Worm (Caenorhabditis elegans) whole organism, L1 larva: ENCODE data around the gene F53B1.8.
A peak's percentile ranks its signal among the peaks of the same experiment; 100 is the strongest.

Experiments used
- F16B12.6 ChIP-seq: fragments of 150-350 bp; optimal IDR thresholded peaks from 2 replicates; lab custom pipeline; 2014; ENCODE audit warnings: missing biosample characterization, missing genetic modification characterization
- aha-1 ChIP-seq: fragments of 150-350 bp; optimal IDR thresholded peaks from 2 replicates; lab custom pipeline; 2014; ENCODE audit warnings: missing biosample characterization, missing genetic modification characterization
- aly-2 ChIP-seq: fragments of 150-350 bp; optimal IDR thresholded peaks from 2 replicates; lab custom pipeline; 2014; ENCODE audit warnings: missing biosample characterization, missing genetic modification characterization
- blmp-1 ChIP-seq: fragments of 150-350 bp; optimal IDR thresholded peaks from 2 replicates; lab custom pipeline; 2014; ENCODE audit warnings: missing biosample characterization, missing genetic modification characterization
- ceh-63 ChIP-seq: fragments of 200-800 bp; sonication (Bioruptor generic); optimal IDR thresholded peaks from 2 replicates; lab custom pipeline; 2018; ENCODE audit warnings: mild to moderate bottlenecking, missing genetic modification characterization, missing compliant biosample characterization
- ceh-8 ChIP-seq: fragments of 200-800 bp; sonication (Bioruptor generic); optimal IDR thresholded peaks from 2 replicates; lab custom pipeline; 2018; ENCODE audit warnings: mild to moderate bottlenecking, missing genetic modification characterization, moderate library complexity, missing compliant biosample characterization
- ceh-90 ChIP-seq: sonication (generic microtip); optimal IDR thresholded peaks from 2 replicates; lab custom pipeline; 2016; ENCODE audit warnings: missing genetic modification characterization, missing compliant biosample characterization
- efl-3 ChIP-seq: fragments of 200-800 bp; sonication (Bioruptor generic); optimal IDR thresholded peaks from 2 replicates; lab custom pipeline; 2018; ENCODE audit warnings: mild to moderate bottlenecking, missing genetic modification characterization, missing compliant biosample characterization
- egl-13 ChIP-seq: sonication (generic microtip); optimal IDR thresholded peaks from 2 replicates; lab custom pipeline; 2016; ENCODE audit warnings: missing genotype, missing genetic modification reagents, missing genetic modification characterization, missing compliant biosample characterization
- elt-2 ChIP-seq: sonication (generic microtip); optimal IDR thresholded peaks from 2 replicates; lab custom pipeline; 2016; ENCODE audit warnings: missing genetic modification characterization, mild to moderate bottlenecking, inconsistent platforms, missing compliant biosample characterization, missing genetic modification reagents
- elt-3 ChIP-seq, 6 experiments: fragments of 150-350 bp in 1 of 6; sonication (generic microtip); optimal IDR thresholded peaks; 2 replicates each; lab custom pipeline; 2017 to 2018; ENCODE audit warnings: missing biosample characterization in 6 of 6, missing genetic modification characterization in 6 of 6, inconsistent platforms in 1 of 6
- ets-5 ChIP-seq: fragments of 200-800 bp; sonication (Bioruptor generic); IDR thresholded peaks from 2 replicates; pipeline ENCODE4 v1.3.6; 2022; ENCODE audit warnings: missing genetic modification characterization, missing compliant biosample characterization
- fkh-10 ChIP-seq: sonication (generic microtip); optimal IDR thresholded peaks from 2 replicates; lab custom pipeline; 2017; ENCODE audit warnings: missing biosample characterization, missing genetic modification reagents, missing genetic modification characterization
- fkh-8 ChIP-seq: sonication (generic microtip); optimal IDR thresholded peaks from 2 replicates; lab custom pipeline; 2016; ENCODE audit warnings: mild to moderate bottlenecking, missing genetic modification characterization, missing compliant biosample characterization
- fos-1 ChIP-seq: fragments of 150-350 bp; optimal IDR thresholded peaks from 2 replicates; lab custom pipeline; 2014; ENCODE audit warnings: missing biosample characterization, missing genetic modification characterization
- irx-1 ChIP-seq: sonication (generic microtip); optimal IDR thresholded peaks from 2 replicates; lab custom pipeline; 2016; ENCODE audit warnings: missing genetic modification characterization, missing compliant biosample characterization
- jun-1 ChIP-seq: fragments of 150-350 bp; optimal IDR thresholded peaks from 2 replicates; lab custom pipeline; 2014; ENCODE audit warnings: missing biosample characterization, missing genetic modification reagents, missing genetic modification characterization
- lin-13 ChIP-seq: fragments of 150-350 bp; optimal IDR thresholded peaks from 2 replicates; lab custom pipeline; 2014; ENCODE audit warnings: missing biosample characterization, missing genetic modification reagents, missing genetic modification characterization
- lin-14 ChIP-seq: fragments of 200-800 bp; sonication (Bioruptor generic); optimal IDR thresholded peaks from 2 replicates; lab custom pipeline; 2018; ENCODE audit warnings: mild to moderate bottlenecking, missing genetic modification characterization, moderate library complexity, missing compliant biosample characterization
- lin-15B ChIP-seq: fragments of 150-350 bp; sonication (generic microtip); optimal IDR thresholded peaks from 3 replicates; lab custom pipeline; 2014; ENCODE audit warnings: missing biosample characterization, missing genetic modification characterization
- lin-35 ChIP-seq, 2 experiments: fragments of 150-350 bp; optimal IDR thresholded peaks; 2 replicates each; lab custom pipeline; 2014; ENCODE audit warnings: missing biosample characterization in 2 of 2, missing genetic modification characterization in 2 of 2, missing genetic modification reagents in 2 of 2
- mdl-1 ChIP-seq, 2 experiments: fragments of 150-350 bp; optimal IDR thresholded peaks; 2 replicates each; lab custom pipeline; 2014 to 2017; ENCODE audit warnings: missing biosample characterization in 2 of 2, missing genetic modification characterization in 2 of 2, inconsistent platforms in 1 of 2
- nhr-12 ChIP-seq: sonication (generic microtip); optimal IDR thresholded peaks from 2 replicates; lab custom pipeline; 2017; ENCODE audit warnings: missing biosample characterization, missing genetic modification characterization
- nhr-19 ChIP-seq: fragments of 200-800 bp; sonication (Bioruptor generic); conservative IDR thresholded peaks from 2 replicates; pipeline ENCODE4 v1.3.6; 2022; ENCODE audit warnings: missing genetic modification characterization, missing compliant biosample characterization
- nhr-20 ChIP-seq: sonication (generic microtip); optimal IDR thresholded peaks from 2 replicates; lab custom pipeline; 2016; ENCODE audit warnings: mild to moderate bottlenecking, missing genetic modification characterization, missing compliant biosample characterization
- nhr-237 ChIP-seq: fragments of 150-350 bp; optimal IDR thresholded peaks from 2 replicates; lab custom pipeline; 2014; ENCODE audit warnings: missing biosample characterization, missing genetic modification characterization
- nhr-28 ChIP-seq: fragments of 150-350 bp; optimal IDR thresholded peaks from 2 replicates; lab custom pipeline; 2014; ENCODE audit warnings: missing biosample characterization, missing genetic modification characterization
- nhr-84 ChIP-seq: sonication (generic microtip); optimal IDR thresholded peaks from 2 replicates; lab custom pipeline; 2017; ENCODE audit warnings: missing biosample characterization, missing genetic modification characterization
- nhr-85 ChIP-seq: sonication (generic microtip); peaks from one replicate; lab custom pipeline; 2016; ENCODE audit warnings: missing genetic modification characterization, inconsistent platforms, missing compliant biosample characterization
- pag-3 ChIP-seq: sonication (generic microtip); optimal IDR thresholded peaks from 2 replicates; lab custom pipeline; 2017; ENCODE audit warnings: missing genetic modification characterization, mild to moderate bottlenecking, missing compliant biosample characterization, antibody characterized with exemption, borderline replicate concordance; ENCODE audit not compliant: insufficient read depth
- rnt-1 ChIP-seq: sonication (generic microtip); optimal IDR thresholded peaks from 2 replicates; lab custom pipeline; 2016; ENCODE audit warnings: mild to moderate bottlenecking, missing genetic modification characterization, moderate library complexity, missing compliant biosample characterization
- skn-1 ChIP-seq: fragments of 150-350 bp; optimal IDR thresholded peaks from 2 replicates; lab custom pipeline; 2014; ENCODE audit warnings: missing biosample characterization, missing genetic modification characterization
- snpc-4 ChIP-seq: fragments of 150-350 bp; optimal IDR thresholded peaks from 2 replicates; lab custom pipeline; 2014; ENCODE audit warnings: missing biosample characterization, missing genetic modification characterization
- snu-23 ChIP-seq: sonication (generic microtip); optimal IDR thresholded peaks from 2 replicates; lab custom pipeline; 2016; ENCODE audit warnings: missing genetic modification characterization, missing compliant biosample characterization
- sup-37 ChIP-seq: fragments of 200-800 bp; sonication (Bioruptor generic); optimal IDR thresholded peaks from 2 replicates; lab custom pipeline; 2018; ENCODE audit warnings: mild to moderate bottlenecking, missing genetic modification characterization, missing compliant biosample characterization
- unc-130 ChIP-seq: fragments of 150-350 bp; optimal IDR thresholded peaks from 2 replicates; lab custom pipeline; 2017; ENCODE audit warnings: missing biosample characterization, missing genetic modification characterization, inconsistent platforms
- xbp-1 ChIP-seq: sonication (generic microtip); optimal IDR thresholded peaks from 2 replicates; lab custom pipeline; 2016; ENCODE audit warnings: missing genetic modification characterization, missing compliant biosample characterization
- zip-4 ChIP-seq: fragments of 200-800 bp; sonication (Bioruptor generic); optimal IDR thresholded peaks from 2 replicates; lab custom pipeline; 2018; ENCODE audit warnings: mild to moderate bottlenecking, missing genetic modification characterization, moderate library complexity, missing compliant biosample characterization

Gene F53B1.8

DNA sequence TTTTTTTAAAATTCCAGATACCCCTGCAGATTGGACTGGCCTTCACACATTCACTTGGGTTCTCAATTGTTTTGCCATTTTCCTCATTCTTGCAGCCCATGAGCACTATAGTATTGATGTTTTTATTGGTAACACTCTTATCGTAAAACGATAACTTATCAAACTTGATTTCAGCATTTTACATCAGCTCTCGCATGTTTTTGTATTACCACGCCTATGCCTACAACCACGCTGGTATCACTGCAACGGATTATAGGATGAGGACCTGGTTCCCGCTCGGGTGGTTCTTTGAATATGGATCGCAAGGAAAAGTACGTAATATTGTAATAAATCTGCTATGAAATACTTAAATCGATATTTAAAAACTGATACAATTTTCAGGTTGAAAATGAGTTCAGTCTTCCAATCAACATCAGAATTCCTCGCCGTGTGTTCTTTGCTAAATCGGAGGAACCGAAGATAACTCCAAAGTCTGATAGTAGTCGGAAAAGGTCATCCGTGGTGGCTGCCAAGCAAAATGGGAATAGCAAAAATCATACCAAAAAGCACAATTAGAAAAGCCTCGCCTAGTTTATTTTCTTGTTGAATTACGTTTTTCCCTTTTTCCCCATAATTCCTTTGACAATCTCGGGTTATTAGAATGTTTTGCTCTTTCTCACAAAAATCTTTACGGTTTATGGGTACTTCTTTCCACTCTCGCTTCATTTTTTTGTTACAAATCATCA lies 19.3 kb downstream of the F53B1.8 start:
- TF ChIP-seq elt-3 (tag; optimal IDR thresholded peaks at IDR 0.05; lab: Kevin White, UChicago) (no peak), fkh-8 (tag; lab: Kevin White, UChicago) (no peak), unc-130 (no peak)

DNA sequence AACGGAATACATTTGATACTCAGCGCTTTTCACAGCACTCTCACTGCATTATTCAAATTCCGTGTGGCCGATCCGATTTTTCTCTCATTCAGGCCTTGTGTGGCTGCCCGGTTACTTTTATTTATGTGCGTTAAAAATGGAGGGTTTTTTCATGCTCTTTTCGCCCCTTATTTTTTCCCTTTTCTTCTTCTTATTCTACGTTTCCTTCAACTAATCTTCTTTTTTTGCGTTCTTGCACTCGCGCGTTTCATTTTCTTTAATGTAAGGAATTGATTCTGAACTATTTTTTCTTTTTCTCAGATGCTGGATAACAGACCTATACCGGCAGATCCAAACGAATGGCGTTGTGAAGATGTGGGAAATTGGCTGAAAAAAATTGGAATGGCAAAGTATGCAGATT lies 21.4 kb downstream of the F53B1.8 start, which contains the start of gene F53B1.2:
Gene F53B1.2 (plus strand): TSS at position 301 of the 400 bp plus-strand sequence.
- TF ChIP-seq egl-13 (tag; lab: Kevin White, UChicago) (no peak), lin-13 (GFP tag; lab: Kevin White, UChicago) (no peak), snu-23 (GFP tag; lab: Kevin White, UChicago) (no peak), ceh-90 (no peak), snpc-4 (no peak), jun-1 (tag; lab: Kevin White, UChicago) (no peak), fkh-10 (GFP tag; lab: Kevin White, UChicago) (no peak), zip-4 (no peak), nhr-12 (tag; lab: Kevin White, UChicago) (no peak), fos-1 (tag; lab: Kevin White, UChicago) (no peak), nhr-28 (no peak), lin-14 (GFP tag; lab: Kevin White, UChicago) (no peak), efl-3 (GFP tag; lab: Kevin White, UChicago) (no peak), F16B12.6 (tag; lab: Kevin White, UChicago) (no peak)
- TF ChIP-seq, all 84 proteins: peak for 0

DNA sequence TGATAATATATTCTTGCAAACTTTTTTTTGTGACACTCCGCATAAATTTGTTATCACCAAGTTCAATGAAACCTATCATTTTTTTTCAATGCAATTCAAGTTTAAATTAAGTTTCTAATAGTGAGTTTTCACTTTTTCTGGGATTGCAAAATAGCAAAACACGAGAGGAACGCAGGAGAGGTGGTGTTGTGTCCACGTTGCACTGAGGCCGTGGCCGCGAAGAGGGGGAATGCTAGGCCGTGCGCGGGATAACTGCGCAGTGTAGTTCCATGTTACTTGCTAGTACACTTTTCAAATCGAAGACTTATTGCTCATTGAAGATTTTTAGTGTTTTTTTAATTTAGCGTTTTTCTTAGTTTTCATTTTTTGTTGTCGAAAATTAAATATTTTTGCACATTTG lies 21.9 kb downstream of the F53B1.8 start:
- TF ChIP-seq fkh-8 (tag; lab: Kevin White, UChicago) (no peak), aha-1 (tag; lab: Kevin White, UChicago) (no peak), lin-15B (tag; lab: Kevin White, UChicago) (no peak), nhr-19 (GFP tag; lab: Robert Waterston, UW) (no peak), skn-1 (peak; percentile 1), lin-35 (GFP tag; optimal IDR thresholded peaks at IDR 0.05; lab: Kevin White, UChicago) (peak in 1 of 2 experiments; percentile 16), rnt-1 (peak; percentile 55), nhr-20 (tag; lab: Kevin White, UChicago) (no peak), blmp-1 (tag; lab: Kevin White, UChicago) (peak; percentile 62), lin-14 (GFP tag; lab: Kevin White, UChicago) (peak; percentile 54), nhr-237 (no peak)
- TF ChIP-seq, all 84 proteins: peak for 5

DNA sequence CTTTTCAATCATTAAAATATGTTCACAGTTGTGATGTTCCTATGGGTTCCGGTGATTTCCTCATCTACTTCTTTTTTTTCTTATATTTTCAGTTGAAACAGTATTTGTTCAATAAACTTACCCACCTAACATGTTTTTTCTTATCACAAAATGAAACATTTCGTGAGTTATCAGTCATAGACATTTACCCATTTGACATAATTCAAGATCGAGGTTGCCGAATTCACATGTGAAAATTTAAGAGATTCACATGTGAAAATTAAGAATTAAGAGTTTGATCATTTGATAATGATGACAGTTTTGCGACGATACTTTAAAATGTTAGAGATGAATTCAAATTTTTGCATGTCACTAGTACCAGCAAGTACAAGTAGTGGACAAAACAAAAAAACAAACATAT lies 22.6 kb downstream of the F53B1.8 start:
- TF ChIP-seq elt-2 (tag; lab: Kevin White, UChicago) (peak; percentile 92), lin-14 (GFP tag; lab: Kevin White, UChicago) (peak; percentile 4), ets-5 (GFP tag; lab: Robert Waterston, UW) (no peak), pag-3 (tag; lab: Kevin White, UChicago) (no peak), xbp-1 (tag; lab: Kevin White, UChicago) (no peak), lin-35 (GFP tag; optimal IDR thresholded peaks at IDR 0.05; lab: Kevin White, UChicago) (peak in 1 of 2 experiments; percentile 44), aly-2 (tag; lab: Kevin White, UChicago) (no peak), nhr-85 (tag; lab: Kevin White, UChicago) (peak; percentile 7), fkh-8 (tag; lab: Kevin White, UChicago) (no peak)

DNA sequence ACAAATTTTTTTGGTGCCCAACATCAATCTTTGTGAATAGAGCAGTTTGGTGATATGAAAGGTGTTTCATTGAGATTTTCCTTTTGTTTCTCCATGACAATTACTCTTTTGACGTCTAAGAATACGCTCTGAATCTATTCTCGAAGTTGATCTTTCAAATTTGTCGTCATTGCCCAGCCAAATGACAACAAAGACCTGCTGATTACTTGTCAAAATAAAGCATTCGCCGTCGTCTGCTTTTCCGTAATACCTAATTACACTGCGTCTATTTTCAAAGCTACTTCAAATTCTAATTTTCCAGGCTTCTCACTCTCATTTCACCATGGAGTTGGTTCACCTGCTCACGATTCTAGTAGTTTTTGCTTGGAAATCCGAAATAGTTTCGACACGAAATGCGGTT lies 24.7 kb downstream of the F53B1.8 start, which contains the start of gene F53B1.3:
Gene F53B1.3 (plus strand): TSS at position 301 of the 400 bp plus-strand sequence.
- TF ChIP-seq sup-37 (no peak), irx-1 (tag; lab: Kevin White, UChicago) (no peak), ceh-8 (GFP tag; lab: Kevin White, UChicago) (peak; percentile 22), nhr-84 (tag; lab: Kevin White, UChicago) (no peak), fkh-8 (tag; lab: Kevin White, UChicago) (peak; percentile 13), zip-4 (no peak), ets-5 (GFP tag; lab: Robert Waterston, UW) (no peak), ceh-63 (GFP tag; lab: Kevin White, UChicago) (no peak), mdl-1 (tag; optimal IDR thresholded peaks at IDR 0.05; lab: Kevin White, UChicago) (no peak), nhr-20 (tag; lab: Kevin White, UChicago) (no peak)
